Worm (Caenorhabditis elegans): ENCODE results near the gene C03A3.3.

C03A3.3 gene

DNA sequence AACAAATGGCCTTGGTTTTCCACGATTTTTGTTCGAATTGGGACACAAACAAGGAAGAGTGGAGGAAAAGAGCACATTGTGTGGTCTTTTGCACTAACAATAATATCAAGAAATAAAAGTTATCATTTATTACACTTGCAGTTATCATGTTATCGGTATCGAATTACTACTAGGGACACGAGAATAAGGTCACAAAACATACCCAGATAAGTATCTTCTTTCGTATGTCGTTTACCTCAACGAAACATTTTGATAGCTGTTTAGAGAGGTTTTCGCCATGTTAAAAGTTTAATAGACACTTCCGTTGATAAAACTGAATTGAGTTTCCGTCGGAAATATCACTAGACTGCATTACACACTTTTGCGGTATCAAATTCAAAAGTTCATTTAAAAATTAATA lies 17.9 kb downstream of the C03A3.3 start:
- TF ChIP-seq aly-1 (tag; optimal IDR thresholded peaks at IDR 0.05) (no peak), flt-1 (GFP tag; IDR thresholded peaks at IDR 0.05) (no peak), F13C5.2 (tag; optimal IDR thresholded peaks at IDR 0.05) (no peak), tbx-37 (GFP tag; conservative IDR thresholded peaks at IDR 0.05) (no peak), hmbx-1 (tag; optimal IDR thresholded peaks at IDR 0.05) (no peak), ama-1 (optimal IDR thresholded peaks at IDR 0.05) (no peak), scrt-1 (GFP tag; IDR thresholded peaks at IDR 0.05) (no peak), ceh-13 (GFP tag; optimal IDR thresholded peaks at IDR 0.05) (no peak), ets-7 (tag; optimal IDR thresholded peaks at IDR 0.05) (no peak), hnd-1 (tag; optimal IDR thresholded peaks at IDR 0.05) (no peak), B0310.2 (tag; optimal IDR thresholded peaks at IDR 0.05) (no peak), tbx-11 (GFP tag; IDR thresholded peaks at IDR 0.05) (no peak), hmg-4 (GFP tag; optimal IDR thresholded peaks at IDR 0.05) (no peak), pes-1 (GFP tag; IDR thresholded peaks at IDR 0.05) (no peak), sea-1 (GFP tag; conservative IDR thresholded peaks at IDR 0.05) (no peak)

DNA sequence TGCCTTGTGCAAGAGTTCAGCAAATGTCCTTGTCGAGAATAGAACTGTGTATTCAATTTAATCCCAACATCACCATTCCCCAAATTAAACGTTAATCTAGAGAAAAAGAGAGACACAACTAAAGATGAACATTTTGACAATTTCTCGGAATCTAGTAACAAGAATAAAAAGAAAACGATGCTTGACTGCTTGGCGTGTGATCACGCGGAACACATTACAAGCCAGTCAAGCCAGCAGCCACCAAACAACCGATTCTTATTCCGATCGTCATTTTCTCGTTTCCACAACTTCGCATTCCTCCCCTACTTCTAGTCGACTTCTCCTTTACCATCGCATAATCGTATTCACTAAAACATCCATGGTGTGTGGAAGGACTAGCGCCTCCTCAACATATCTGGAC lies 19.5 kb downstream of the C03A3.3 start:
- TF ChIP-seq ceh-36 (tag; optimal IDR thresholded peaks at IDR 0.05) (no peak), ets-7 (tag; optimal IDR thresholded peaks at IDR 0.05) (no peak), pes-1 (GFP tag; IDR thresholded peaks at IDR 0.05) (no peak), scrt-1 (GFP tag; IDR thresholded peaks at IDR 0.05) (no peak), ama-1 (optimal IDR thresholded peaks at IDR 0.05) (no peak), hmbx-1 (tag; optimal IDR thresholded peaks at IDR 0.05) (no peak), tbx-11 (GFP tag; IDR thresholded peaks at IDR 0.05) (no peak), aly-1 (tag; optimal IDR thresholded peaks at IDR 0.05) (no peak), F13C5.2 (tag; optimal IDR thresholded peaks at IDR 0.05) (no peak), sea-1 (GFP tag; conservative IDR thresholded peaks at IDR 0.05) (no peak), hmg-4 (GFP tag; optimal IDR thresholded peaks at IDR 0.05) (no peak), tbx-37 (GFP tag; conservative IDR thresholded peaks at IDR 0.05) (no peak), flt-1 (GFP tag; IDR thresholded peaks at IDR 0.05) (no peak), B0310.2 (tag; optimal IDR thresholded peaks at IDR 0.05) (no peak)

DNA sequence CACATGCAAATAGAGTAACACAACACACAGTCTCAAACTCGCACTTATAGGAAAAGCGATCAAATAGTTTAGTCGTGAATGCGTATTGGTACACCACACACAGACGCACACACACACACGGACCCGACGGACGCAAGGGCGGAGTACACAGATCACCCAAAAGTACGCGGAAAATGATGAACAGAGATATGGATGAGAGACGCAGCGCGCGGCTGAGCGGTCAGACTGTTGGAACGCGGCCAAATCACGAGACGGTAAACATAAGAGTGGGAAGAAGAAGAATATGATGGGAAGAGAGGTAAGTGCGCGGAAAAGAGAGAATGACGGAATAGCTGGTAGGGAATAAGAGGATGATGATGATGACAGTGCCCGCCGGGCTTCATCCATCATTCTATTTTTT lies 20.8 kb downstream of the C03A3.3 start:
- TF ChIP-seq hmg-4 (GFP tag; optimal IDR thresholded peaks at IDR 0.05) (peak; percentile 46), hmbx-1 (tag; optimal IDR thresholded peaks at IDR 0.05) (no peak)

ce11 chrX:11245056-11245455 lies 23.8 kb downstream of the C03A3.3 start:
- TF ChIP-seq hnd-1 (tag; optimal IDR thresholded peaks at IDR 0.05) (no peak), sea-1 (GFP tag; conservative IDR thresholded peaks at IDR 0.05) (no peak)

- no peak for TF ChIP-seq tbx-11 (GFP tag; IDR thresholded peaks at IDR 0.05)
- no peak for TF ChIP-seq B0310.2 (tag; optimal IDR thresholded peaks at IDR 0.05)
- no peak for TF ChIP-seq ama-1 (optimal IDR thresholded peaks at IDR 0.05)
- TF ChIP-seq hnd-1 (tag; optimal IDR thresholded peaks at IDR 0.05), result no peak
- no peak for TF ChIP-seq aly-1 (tag; optimal IDR thresholded peaks at IDR 0.05)
- TF ChIP-seq hmg-4 (GFP tag; optimal IDR thresholded peaks at IDR 0.05), result no peak
- TF ChIP-seq F13C5.2 (tag; optimal IDR thresholded peaks at IDR 0.05), result no peak
- TF ChIP-seq flt-1 (GFP tag; IDR thresholded peaks at IDR 0.05), result no peak
- TF ChIP-seq ceh-13 (GFP tag; optimal IDR thresholded peaks at IDR 0.05), result no peak
- TF ChIP-seq pes-1 (GFP tag; IDR thresholded peaks at IDR 0.05), result no peak
- TF ChIP-seq sea-1 (GFP tag; conservative IDR thresholded peaks at IDR 0.05), result no peak
- TF ChIP-seq scrt-1 (GFP tag; IDR thresholded peaks at IDR 0.05), result no peak
- TF ChIP-seq hmbx-1 (tag; optimal IDR thresholded peaks at IDR 0.05), result no peak
- no peak for TF ChIP-seq ets-7 (tag; optimal IDR thresholded peaks at IDR 0.05)
- TF ChIP-seq tbx-37 (GFP tag; conservative IDR thresholded peaks at IDR 0.05), result no peak
- TF ChIP-seq ceh-36 (tag; optimal IDR thresholded peaks at IDR 0.05), result no peak
- TF ChIP-seq tra-4 (tag; optimal IDR thresholded peaks at IDR 0.05), result no peak
These were observed 25.3 kb downstream of the C03A3.3 start for ce11 chrX:11243604-11244003.

ce11 chrX:11241479-11241878 lies 27.4 kb downstream of the C03A3.3 start:
- TF ChIP-seq flt-1 (GFP tag; IDR thresholded peaks at IDR 0.05) (no peak), hnd-1 (tag; optimal IDR thresholded peaks at IDR 0.05) (no peak), tbx-37 (GFP tag; conservative IDR thresholded peaks at IDR 0.05) (no peak)

- no peak for TF ChIP-seq ceh-36 (tag; optimal IDR thresholded peaks at IDR 0.05)
- TF ChIP-seq hmg-4 (GFP tag; optimal IDR thresholded peaks at IDR 0.05), result no peak
- no peak for TF ChIP-seq ceh-13 (GFP tag; optimal IDR thresholded peaks at IDR 0.05)
- no peak for TF ChIP-seq pes-1 (GFP tag; IDR thresholded peaks at IDR 0.05)
- TF ChIP-seq tbx-11 (GFP tag; IDR thresholded peaks at IDR 0.05), result no peak
These were observed 28.2 kb downstream of the C03A3.3 start, which contains the start of gene C34F6.10 for ce11 chrX:11240585-11241115. C34F6.10 (minus strand) TSS chrX:11240635.

- TF ChIP-seq tra-4 (tag; optimal IDR thresholded peaks at IDR 0.05), result no peak
- TF ChIP-seq aly-1 (tag; optimal IDR thresholded peaks at IDR 0.05), result no peak
- TF ChIP-seq hmbx-1 (tag; optimal IDR thresholded peaks at IDR 0.05), result no peak
- TF ChIP-seq ama-1 (optimal IDR thresholded peaks at IDR 0.05), result no peak
- TF ChIP-seq pes-1 (GFP tag; IDR thresholded peaks at IDR 0.05), result no peak
- no peak for TF ChIP-seq scrt-1 (GFP tag; IDR thresholded peaks at IDR 0.05)
- no peak for TF ChIP-seq F13C5.2 (tag; optimal IDR thresholded peaks at IDR 0.05)
- no peak for TF ChIP-seq ceh-13 (GFP tag; optimal IDR thresholded peaks at IDR 0.05)
- no peak for TF ChIP-seq flt-1 (GFP tag; IDR thresholded peaks at IDR 0.05)
- TF ChIP-seq hnd-1 (tag; optimal IDR thresholded peaks at IDR 0.05), result no peak
- TF ChIP-seq sea-1 (GFP tag; conservative IDR thresholded peaks at IDR 0.05), result no peak
- TF ChIP-seq B0310.2 (tag; optimal IDR thresholded peaks at IDR 0.05), result no peak
These were observed 42.3 kb downstream of the C03A3.3 start, which contains the start of gene C34F6.12 for ce11 chrX:11226595-11226994. C34F6.12 (minus strand) TSS chrX:11226695.

All from whole organism, early embryonic.